Fruit fly (Drosophila melanogaster): ENCODE data around the gene br.

Gene br

DNA sequence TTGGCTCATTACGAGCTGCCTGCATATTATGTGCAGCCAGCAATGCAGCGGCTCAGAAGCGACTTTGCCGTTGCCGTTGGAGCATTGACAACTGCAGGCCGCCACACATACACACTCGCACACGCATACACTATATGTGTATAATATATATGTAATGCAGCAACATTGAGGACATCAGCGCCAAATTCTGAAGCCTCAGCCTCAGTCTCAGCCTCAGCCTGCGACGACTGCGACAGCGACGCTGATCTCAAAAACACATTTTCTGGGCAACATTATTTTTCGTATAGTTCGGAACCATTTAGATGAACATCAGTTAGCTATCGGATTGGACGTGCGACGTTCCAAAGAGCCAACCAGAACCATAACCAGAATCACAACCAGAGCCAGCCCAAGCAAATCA lies at the start of gene br:
br (plus strand) TSS at position 301 of the 400 bp plus-strand sequence.
- no peak for TF ChIP-seq Dif (GFP tag; optimal IDR thresholded peaks at IDR 0.05; ENCODE audit: partially characterized antibody)
- no peak for TF ChIP-seq CG9705 (GFP tag; optimal IDR thresholded peaks at IDR 0.05)
- TF ChIP-seq OdsH (GFP tag; optimal IDR thresholded peaks at IDR 0.05), result no peak
- TF ChIP-seq GATAd (GFP tag; optimal IDR thresholded peaks at IDR 0.05), result no peak
- no peak for TF ChIP-seq tai (GFP tag; optimal IDR thresholded peaks at IDR 0.05)
- no peak for TF ChIP-seq Abd-B (GFP tag; optimal IDR thresholded peaks at IDR 0.05)
- no peak for TF ChIP-seq Hr78 (GFP tag; optimal IDR thresholded peaks at IDR 0.05)
- no peak for TF ChIP-seq woc (GFP tag; optimal IDR thresholded peaks at IDR 0.05)
- TF ChIP-seq rgr (GFP tag; optimal IDR thresholded peaks at IDR 0.05), result no peak
- TF ChIP-seq Rel (GFP tag; optimal IDR thresholded peaks at IDR 0.05), result no peak
- TF ChIP-seq Rel (tag; optimal IDR thresholded peaks at IDR 0.05), result no peak
- TF ChIP-seq psq (GFP tag; optimal IDR thresholded peaks at IDR 0.05), result no peak
- no peak for TF ChIP-seq N (GFP tag; optimal IDR thresholded peaks at IDR 0.05)
- no peak for TF ChIP-seq fru (GFP tag; optimal IDR thresholded peaks at IDR 0.05)
- TF ChIP-seq br (GFP tag; optimal IDR thresholded peaks at IDR 0.05), result no peak
- TF ChIP-seq ey (GFP tag; optimal IDR thresholded peaks at IDR 0.05), result no peak
- no peak for TF ChIP-seq Myc (optimal IDR thresholded peaks at IDR 0.05)
- no peak for TF ChIP-seq Vsx2 (GFP tag; optimal IDR thresholded peaks at IDR 0.05; ENCODE audit: partially characterized antibody)
- no peak for TF ChIP-seq lola (GFP tag; optimal IDR thresholded peaks at IDR 0.05)
- TF ChIP-seq pan (optimal IDR thresholded peaks at IDR 0.05), result no peak

DNA sequence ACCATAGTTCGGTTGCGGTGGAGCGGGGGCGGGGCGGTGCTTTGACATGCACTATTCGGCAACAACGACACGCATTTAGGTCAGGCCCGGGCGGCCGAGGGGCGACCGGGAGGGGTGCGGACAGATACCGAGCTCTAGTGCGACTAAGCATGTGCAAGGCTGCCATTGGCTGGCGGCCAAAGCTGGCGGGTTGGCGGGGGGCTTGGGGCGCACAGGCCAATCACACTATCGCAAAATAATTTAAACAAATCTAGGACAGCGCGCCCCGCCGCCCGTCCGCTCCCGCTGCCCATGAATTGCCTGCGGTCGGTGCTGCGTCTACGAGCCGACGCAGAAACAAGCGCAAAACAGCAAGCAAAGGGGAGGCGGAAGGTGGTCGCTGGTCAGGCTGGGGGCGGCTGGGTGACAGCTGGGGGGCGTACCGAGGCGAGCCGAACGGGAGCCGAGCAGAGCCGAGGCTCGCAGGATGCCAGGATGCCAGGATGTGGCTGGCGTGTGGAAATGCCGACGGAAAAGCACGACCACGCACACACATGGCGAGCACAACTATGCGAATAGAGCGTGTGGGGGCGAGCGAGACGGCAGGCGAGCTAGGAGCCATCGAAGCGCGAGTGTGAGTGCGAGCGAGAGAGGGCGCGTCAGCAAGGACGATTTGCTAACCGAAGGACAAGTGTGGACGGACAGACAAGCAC lies 39.6 kb upstream of the br start:
- TF ChIP-seq Dfd (GFP tag; optimal IDR thresholded peaks at IDR 0.05), result peak; percentile 84
- no peak for TF ChIP-seq dl (GFP tag; optimal IDR thresholded peaks at IDR 0.05; ENCODE audit: insufficient read depth in 1 of 2, partially characterized antibody in 2 of 2)
- no peak for TF ChIP-seq GATAd (GFP tag; optimal IDR thresholded peaks at IDR 0.05)
- TF ChIP-seq Vsx2 (GFP tag; optimal IDR thresholded peaks at IDR 0.05; ENCODE audit: partially characterized antibody), result no peak
- TF ChIP-seq Mio (GFP tag; optimal IDR thresholded peaks at IDR 0.05), result no peak
- TF ChIP-seq Sp1 (GFP tag; optimal IDR thresholded peaks at IDR 0.05), result no peak
- TF ChIP-seq h (GFP tag; optimal IDR thresholded peaks at IDR 0.05), result no peak
- no peak for TF ChIP-seq Abd-B (GFP tag; optimal IDR thresholded peaks at IDR 0.05)

DNA sequence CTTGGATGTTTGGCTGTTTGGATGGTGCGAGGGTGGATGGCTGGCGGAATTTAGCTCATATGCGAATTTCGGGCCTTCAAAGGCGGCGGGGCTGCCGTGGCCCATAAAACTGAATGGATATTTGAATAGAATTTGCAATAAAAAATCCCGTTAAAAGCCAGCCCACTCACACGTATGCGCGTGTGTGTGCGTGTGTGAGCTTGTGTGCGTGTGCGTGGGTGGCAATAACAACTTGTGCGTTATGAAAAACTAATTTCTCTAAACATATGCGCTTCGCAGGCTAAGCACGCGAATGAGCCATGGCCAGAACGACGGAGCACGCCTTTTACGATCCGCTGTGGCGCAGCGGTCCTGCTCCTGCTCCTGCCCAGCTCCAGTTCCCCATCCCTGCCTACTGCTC lies 36.3 kb upstream of the br start:
- TF ChIP-seq fru (GFP tag; optimal IDR thresholded peaks at IDR 0.05) (no peak), pan (optimal IDR thresholded peaks at IDR 0.05) (no peak), Dfd (GFP tag; optimal IDR thresholded peaks at IDR 0.05) (no peak), dsf (GFP tag; optimal IDR thresholded peaks at IDR 0.05; ENCODE audit: borderline replicate concordance) (no peak), Jra (GFP tag; optimal IDR thresholded peaks at IDR 0.05) (no peak), CG32264 (GFP tag; optimal IDR thresholded peaks at IDR 0.05) (no peak), Hr78 (GFP tag; optimal IDR thresholded peaks at IDR 0.05) (no peak), Mio (GFP tag; optimal IDR thresholded peaks at IDR 0.05) (no peak), OdsH (GFP tag; optimal IDR thresholded peaks at IDR 0.05) (no peak), dmrt93B (GFP tag; optimal IDR thresholded peaks at IDR 0.05) (no peak), ey (GFP tag; optimal IDR thresholded peaks at IDR 0.05) (no peak), Abd-B (GFP tag; optimal IDR thresholded peaks at IDR 0.05) (no peak), Dif (GFP tag; optimal IDR thresholded peaks at IDR 0.05; ENCODE audit: partially characterized antibody) (no peak), tai (GFP tag; optimal IDR thresholded peaks at IDR 0.05) (no peak), brk (GFP tag; optimal IDR thresholded peaks at IDR 0.05) (no peak), dl (GFP tag; optimal IDR thresholded peaks at IDR 0.05; ENCODE audit: insufficient read depth in 1 of 2, partially characterized antibody in 2 of 2) (no peak), lola (GFP tag; optimal IDR thresholded peaks at IDR 0.05) (no peak)

DNA sequence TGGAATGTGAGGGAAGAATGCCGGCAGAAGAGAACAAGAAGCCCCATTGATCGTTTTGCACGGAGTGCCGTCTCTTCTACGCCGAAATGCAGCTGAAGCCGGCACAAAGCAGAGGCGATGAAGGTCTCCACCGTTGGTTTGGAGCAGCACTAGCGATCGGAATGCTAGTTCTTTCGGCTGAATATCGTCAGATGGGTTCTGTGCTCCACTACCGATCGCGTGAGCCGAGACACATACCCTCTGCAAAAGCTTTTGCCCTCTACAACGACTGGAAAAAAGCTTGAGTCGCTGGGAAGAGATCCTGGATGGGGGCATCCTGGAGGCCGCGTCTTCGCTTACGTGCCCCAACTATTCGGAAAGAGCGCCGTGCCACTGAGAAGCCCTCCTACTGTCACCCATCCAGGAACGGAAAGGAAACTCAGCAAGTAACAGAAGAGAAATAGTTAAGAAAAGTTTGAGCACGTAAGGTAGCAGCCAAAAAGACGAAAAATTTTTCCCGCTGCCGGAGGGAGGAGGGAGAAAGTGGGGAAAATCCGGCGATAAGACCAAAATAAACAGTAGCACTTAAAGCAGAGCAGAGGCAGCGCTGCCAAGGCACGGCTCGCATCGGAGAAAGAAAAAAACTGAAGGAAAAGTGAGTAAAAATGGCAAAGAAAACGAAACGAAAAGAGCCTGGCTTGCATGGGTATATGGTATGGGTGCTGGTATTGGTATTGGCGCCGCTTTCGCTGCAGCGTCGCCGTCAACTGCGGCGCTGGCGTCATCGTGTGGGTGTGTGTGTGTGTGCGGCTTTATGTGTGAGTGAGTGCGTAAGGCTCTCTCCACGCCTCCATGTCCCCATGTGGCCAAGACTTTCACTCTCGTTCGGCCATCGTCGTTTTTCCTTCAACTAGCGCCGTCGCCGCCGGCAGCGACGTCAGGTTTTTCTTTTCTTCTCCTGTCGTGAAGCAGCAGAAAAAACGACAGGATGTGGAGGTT lies 14.6 kb upstream of the br start:
- TF ChIP-seq Myc (optimal IDR thresholded peaks at IDR 0.05), result peak; percentile 39
- TF ChIP-seq Sp1 (GFP tag; optimal IDR thresholded peaks at IDR 0.05), result no peak
- TF ChIP-seq CG32264 (GFP tag; optimal IDR thresholded peaks at IDR 0.05), result no peak
